Worm (Caenorhabditis elegans) whole organism, mixed stage, embryonic: ENCODE results near the gene Y49F6B.14.

Experiments used
- M03D4.4 ChIP-seq: sonication (generic microtip); optimal IDR thresholded peaks from 2 replicates; lab custom pipeline; 2017; ENCODE audit warnings: mild to moderate bottlenecking, missing genetic modification characterization, missing compliant biosample characterization
- blmp-1 ChIP-seq: fragments of 150-350 bp; optimal IDR thresholded peaks from 2 replicates; lab custom pipeline; 2014; ENCODE audit warnings: missing biosample characterization, missing genetic modification characterization
- ceh-39 ChIP-seq: fragments of 150-350 bp; optimal IDR thresholded peaks from 2 replicates; lab custom pipeline; 2014; ENCODE audit warnings: missing biosample characterization, missing genetic modification characterization
- ceh-83 ChIP-seq: fragments of 200-800 bp; sonication (Bioruptor generic); optimal IDR thresholded peaks from 2 replicates; lab custom pipeline; 2018; ENCODE audit warnings: mild to moderate bottlenecking, missing genetic modification characterization, missing compliant biosample characterization
- ces-1 ChIP-seq: fragments of 150-350 bp; optimal IDR thresholded peaks from 2 replicates; lab custom pipeline; 2014; ENCODE audit warnings: missing biosample characterization, missing genetic modification reagents, missing genetic modification characterization
- cnd-1 ChIP-seq: fragments of 200-800 bp; sonication (Bioruptor generic); optimal IDR thresholded peaks from 2 replicates; lab custom pipeline; 2018; ENCODE audit warnings: mild to moderate bottlenecking, missing genetic modification characterization, missing compliant biosample characterization
- drap-1 ChIP-seq: fragments of 200-800 bp; sonication (Bioruptor generic); optimal IDR thresholded peaks from 3 replicates; lab custom pipeline; 2018; ENCODE audit warnings: mild to moderate bottlenecking, missing genetic modification characterization, missing compliant biosample characterization
- elt-3 ChIP-seq: fragments of 150-350 bp; optimal IDR thresholded peaks from 2 replicates; lab custom pipeline; 2014; ENCODE audit warnings: missing biosample characterization, missing genetic modification characterization
- flh-1 ChIP-seq: fragments of 200-800 bp; sonication (Bioruptor generic); optimal IDR thresholded peaks from 2 replicates; lab custom pipeline; 2018; ENCODE audit warnings: mild to moderate bottlenecking, missing genetic modification characterization, moderate library complexity, missing compliant biosample characterization
- ham-2 ChIP-seq: fragments of 200-800 bp; sonication (Bioruptor generic); optimal IDR thresholded peaks from 2 replicates; lab custom pipeline; 2018; ENCODE audit warnings: mild to moderate bottlenecking, missing genetic modification characterization, missing compliant biosample characterization
- hlh-1 ChIP-seq: fragments of 150-350 bp; optimal IDR thresholded peaks from 2 replicates; lab custom pipeline; 2014; ENCODE audit warnings: missing biosample characterization, missing genetic modification reagents, missing genetic modification characterization
- lin-13 ChIP-seq: fragments of 150-350 bp; optimal IDR thresholded peaks from 2 replicates; lab custom pipeline; 2014; ENCODE audit warnings: missing biosample characterization, missing genetic modification characterization
- lin-32 ChIP-seq: fragments of 200-800 bp; sonication (Bioruptor generic); optimal IDR thresholded peaks from 2 replicates; lab custom pipeline; 2018; ENCODE audit warnings: mild to moderate bottlenecking, missing genetic modification characterization, missing compliant biosample characterization
- lsy-2 ChIP-seq: fragments of 150-350 bp; optimal IDR thresholded peaks from 2 replicates; lab custom pipeline; 2014; ENCODE audit warnings: missing biosample characterization, missing genetic modification characterization
- mab-5 ChIP-seq: fragments of 150-350 bp; optimal IDR thresholded peaks from 2 replicates; lab custom pipeline; 2014; ENCODE audit warnings: missing biosample characterization, missing genetic modification characterization
- mep-1 ChIP-seq: fragments of 150-350 bp; optimal IDR thresholded peaks from 2 replicates; lab custom pipeline; 2017; ENCODE audit warnings: missing biosample characterization, missing genetic modification reagents, missing genetic modification characterization, inconsistent platforms
- mls-2 ChIP-seq: sonication (generic microtip); optimal IDR thresholded peaks from 2 replicates; lab custom pipeline; 2016; ENCODE audit warnings: mild to moderate bottlenecking, missing genetic modification characterization, moderate library complexity, missing compliant biosample characterization
- nhr-12 ChIP-seq: fragments of 150-350 bp; optimal IDR thresholded peaks from 2 replicates; lab custom pipeline; 2014; ENCODE audit warnings: missing biosample characterization, missing genetic modification characterization
- nhr-2 ChIP-seq: fragments of 150-350 bp; optimal IDR thresholded peaks from 2 replicates; lab custom pipeline; 2014; ENCODE audit warnings: missing biosample characterization, missing genetic modification characterization
- nhr-237 ChIP-seq: fragments of 150-350 bp; optimal IDR thresholded peaks from 2 replicates; lab custom pipeline; 2014; ENCODE audit warnings: missing biosample characterization, missing genetic modification characterization
- nhr-28 ChIP-seq: fragments of 150-350 bp; optimal IDR thresholded peaks from 2 replicates; lab custom pipeline; 2014; ENCODE audit warnings: missing biosample characterization, missing genetic modification characterization
- nhr-76 ChIP-seq: sonication (generic microtip); optimal IDR thresholded peaks from 2 replicates; lab custom pipeline; 2017; ENCODE audit warnings: missing biosample characterization, missing genetic modification characterization
- pha-4 ChIP-seq: fragments of 150-350 bp; optimal IDR thresholded peaks from 2 replicates; lab custom pipeline; 2018; ENCODE audit warnings: missing biosample characterization, missing genetic modification reagents, missing genetic modification characterization
- sem-2 ChIP-seq: fragments of 200-800 bp; sonication (Bioruptor generic); optimal IDR thresholded peaks from 2 replicates; lab custom pipeline; 2018; ENCODE audit warnings: mild to moderate bottlenecking, missing genetic modification characterization, missing compliant biosample characterization
- snpc-4 ChIP-seq: fragments of 150-350 bp; optimal IDR thresholded peaks from 2 replicates; lab custom pipeline; 2014; ENCODE audit warnings: missing biosample characterization, missing genetic modification characterization
- sptf-1 ChIP-seq: sonication (generic microtip); optimal IDR thresholded peaks from 2 replicates; lab custom pipeline; 2017; ENCODE audit warnings: mild to moderate bottlenecking, missing genetic modification characterization, moderate library complexity, missing compliant biosample characterization
- tbx-8 ChIP-seq: fragments of 200-800 bp; sonication (Bioruptor generic); optimal IDR thresholded peaks from 2 replicates; lab custom pipeline; 2018; ENCODE audit warnings: mild to moderate bottlenecking, missing genetic modification characterization, moderate library complexity, missing compliant biosample characterization
- unc-120 ChIP-seq: sonication (generic microtip); optimal IDR thresholded peaks from 2 replicates; lab custom pipeline; 2017; ENCODE audit warnings: missing genetic modification characterization, missing compliant biosample characterization; ENCODE audit not compliant: poor library complexity, severe bottlenecking
- unc-39 ChIP-seq: fragments of 150-350 bp; optimal IDR thresholded peaks from 2 replicates; lab custom pipeline; 2014; ENCODE audit warnings: missing biosample characterization, missing genetic modification characterization
- unc-62 ChIP-seq: fragments of 150-350 bp; optimal IDR thresholded peaks from 2 replicates; lab custom pipeline; 2014; ENCODE audit warnings: missing biosample characterization, missing genetic modification reagents, missing genetic modification characterization

Y49F6B.14 gene

DNA sequence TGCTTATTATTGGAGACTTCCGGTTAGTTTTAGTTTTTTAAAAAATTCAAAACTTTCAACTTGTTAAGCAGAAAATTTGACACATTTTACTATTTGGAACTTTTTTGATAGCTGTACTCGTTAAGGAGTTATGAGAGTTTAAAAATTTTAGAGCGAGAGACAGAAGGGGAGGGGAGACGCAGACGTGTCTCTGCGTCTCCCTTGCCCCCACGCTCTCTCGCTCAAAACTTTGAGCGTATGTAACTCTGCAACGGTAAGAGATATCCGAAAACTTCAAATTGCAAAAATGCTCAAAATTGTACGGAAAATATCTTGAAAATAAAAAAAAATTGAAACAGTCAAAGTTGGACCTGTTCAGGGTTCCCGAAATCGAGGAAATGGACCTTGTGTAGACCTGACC, 891 bp upstream of the Y49F6B.14 start:
- no peak for TF ChIP-seq cnd-1
- TF ChIP-seq flh-1 (GFP tag; lab: Kevin White, UChicago) = no peak
- no peak for TF ChIP-seq mls-2
- TF ChIP-seq nhr-12 = no peak
- TF ChIP-seq sem-2 (GFP tag; lab: Kevin White, UChicago) = no peak
- no peak for TF ChIP-seq snpc-4
- TF ChIP-seq nhr-237 (tag; lab: Kevin White, UChicago) = no peak
- TF ChIP-seq tbx-8 (GFP tag; lab: Kevin White, UChicago) = no peak
- no peak for TF ChIP-seq ceh-83 (GFP tag; lab: Kevin White, UChicago)
- TF ChIP-seq unc-39 (tag; lab: Kevin White, UChicago) = no peak
- no peak for TF ChIP-seq mab-5 (tag; lab: Kevin White, UChicago)
- no peak for TF ChIP-seq nhr-76 (tag; lab: Kevin White, UChicago)

DNA sequence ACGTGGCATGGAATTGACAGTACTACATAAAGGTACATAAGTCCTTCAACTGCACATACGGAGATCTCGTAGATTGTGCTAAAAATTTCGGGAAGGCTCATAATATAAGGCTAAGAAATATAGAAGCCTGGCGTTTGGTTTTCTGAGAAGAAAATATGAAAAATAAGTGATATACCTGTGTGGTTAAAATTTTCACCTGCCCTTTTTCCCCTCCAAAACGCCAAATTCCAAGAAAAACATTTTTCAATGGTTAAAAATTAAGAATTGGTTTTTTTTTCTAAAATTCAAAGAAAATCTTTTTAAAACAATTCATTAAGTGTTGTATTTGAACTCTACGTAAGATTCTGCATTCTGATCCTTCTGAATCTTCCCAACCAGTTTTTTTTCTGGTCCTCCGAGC, 653 bp downstream of the Y49F6B.14 start, which contains the start of gene srz-5:
srz-5 (minus strand) TSS at position 101 of the 400 bp plus-strand sequence.
- TF ChIP-seq hlh-1 (tag; lab: Kevin White, UChicago) (no peak), drap-1 (GFP tag; lab: Kevin White, UChicago) (no peak), blmp-1 (tag; lab: Kevin White, UChicago) (no peak), unc-39 (tag; lab: Kevin White, UChicago) (no peak), snpc-4 (no peak), pha-4 (tag; lab: Kevin White, UChicago) (no peak), mep-1 (tag; lab: Kevin White, UChicago) (no peak), ces-1 (GFP tag; lab: Kevin White, UChicago) (no peak), sptf-1 (tag; lab: Kevin White, UChicago) (no peak), lin-32 (GFP tag; lab: Kevin White, UChicago) (no peak), nhr-28 (no peak)

- TF ChIP-seq M03D4.4 (tag; lab: Kevin White, UChicago) = no peak
- no peak for TF ChIP-seq unc-62 (GFP tag; lab: Kevin White, UChicago)
- TF ChIP-seq snpc-4 = no peak
- no peak for TF ChIP-seq lin-32 (GFP tag; lab: Kevin White, UChicago)
- TF ChIP-seq hlh-1 (tag; lab: Kevin White, UChicago) = no peak
- TF ChIP-seq elt-3 (tag; lab: Kevin White, UChicago) = no peak
- no peak for TF ChIP-seq mls-2
- TF ChIP-seq nhr-237 (tag; lab: Kevin White, UChicago) = no peak
- TF ChIP-seq cnd-1 = no peak
- no peak for TF ChIP-seq ham-2 (GFP tag; lab: Kevin White, UChicago)
- TF ChIP-seq nhr-76 (tag; lab: Kevin White, UChicago) = no peak
- no peak for TF ChIP-seq ces-1 (GFP tag; lab: Kevin White, UChicago)
- no peak for TF ChIP-seq unc-120 (tag; lab: Kevin White, UChicago)
- no peak for TF ChIP-seq lsy-2 (tag; lab: Kevin White, UChicago)
- no peak for TF ChIP-seq nhr-28
- TF ChIP-seq ceh-83 (GFP tag; lab: Kevin White, UChicago) = no peak
- no peak for TF ChIP-seq sem-2 (GFP tag; lab: Kevin White, UChicago)
- no peak for TF ChIP-seq ceh-39 (tag; lab: Kevin White, UChicago)
- TF ChIP-seq unc-39 (tag; lab: Kevin White, UChicago) = no peak
Observed at ce11 chrII:3512240-3512639, 3.0 kb downstream of the Y49F6B.14 start, which contains the start of gene Y49F6B.19. Gene Y49F6B.19, minus strand, starts transcription at chrII:3512340.

ce11 chrII:3504717-3505116, 10.6 kb downstream of the Y49F6B.14 start, which contains the start of gene cyh-1:
Gene cyh-1, plus strand, starts transcription at chrII:3505017.
- TF ChIP-seq nhr-2 (no peak), mep-1 (tag; lab: Kevin White, UChicago) (no peak), snpc-4 (no peak), lin-13 (no peak), drap-1 (GFP tag; lab: Kevin White, UChicago) (no peak), mab-5 (tag; lab: Kevin White, UChicago) (no peak), nhr-28 (no peak), nhr-237 (tag; lab: Kevin White, UChicago) (no peak), hlh-1 (tag; lab: Kevin White, UChicago) (no peak), unc-120 (tag; lab: Kevin White, UChicago) (no peak)
